Worm (Caenorhabditis elegans) whole organism, L1 larva: Measurements from ENCODE around the gene F44F4.9.

Experiments used
- C16A3.4 ChIP-seq: fragments of 150-350 bp; optimal IDR thresholded peaks from 2 replicates; lab custom pipeline; 2014; ENCODE audit warnings: missing biosample characterization, missing genetic modification characterization
- C34B4.2 ChIP-seq: sonication (generic microtip); optimal IDR thresholded peaks from 2 replicates; lab custom pipeline; 2017; ENCODE audit warnings: mild to moderate bottlenecking, missing genetic modification characterization, missing compliant biosample characterization
- Y116A8C.19 ChIP-seq: sonication (generic microtip); optimal IDR thresholded peaks from 2 replicates; lab custom pipeline; 2016; ENCODE audit warnings: missing compliant biosample characterization, missing genetic modification characterization, borderline replicate concordance
- aha-1 ChIP-seq: fragments of 150-350 bp; optimal IDR thresholded peaks from 2 replicates; lab custom pipeline; 2014; ENCODE audit warnings: missing biosample characterization, missing genetic modification characterization
- alr-1 ChIP-seq: fragments of 200-800 bp; sonication (Bioruptor generic); optimal IDR thresholded peaks from 2 replicates; lab custom pipeline; 2018; ENCODE audit warnings: borderline replicate concordance, mild to moderate bottlenecking, missing genetic modification characterization, missing compliant biosample characterization
- ama-1 ChIP-seq: fragments of 150-350 bp; optimal IDR thresholded peaks from 2 replicates; lab custom pipeline; 2014
- blmp-1 ChIP-seq: fragments of 150-350 bp; optimal IDR thresholded peaks from 2 replicates; lab custom pipeline; 2014; ENCODE audit warnings: missing biosample characterization, missing genetic modification characterization
- ceh-90 ChIP-seq: sonication (generic microtip); optimal IDR thresholded peaks from 2 replicates; lab custom pipeline; 2016; ENCODE audit warnings: missing genetic modification characterization, missing compliant biosample characterization
- dpl-1 ChIP-seq, 3 experiments: fragments of 150-350 bp in 2 of 3; sonication (generic microtip) in 1 of 3; optimal IDR thresholded peaks; 2 replicates each; lab custom pipeline; 2014 to 2017; ENCODE audit warnings: missing biosample characterization in 3 of 3, missing genetic modification characterization in 3 of 3, missing genetic modification reagents in 3 of 3
- efl-1 ChIP-seq, 4 experiments: fragments of 150-350 bp; optimal IDR thresholded peaks in 3 of 4; peaks in 1 of 4; 1 replicate in 1 of 4; 2 replicates in 3 of 4; lab custom pipeline; 2014; ENCODE audit warnings: missing biosample characterization in 2 of 4, missing genetic modification characterization in 2 of 4, missing genetic modification reagents in 2 of 4
- egl-13 ChIP-seq: sonication (generic microtip); optimal IDR thresholded peaks from 2 replicates; lab custom pipeline; 2016; ENCODE audit warnings: missing genotype, missing genetic modification reagents, missing genetic modification characterization, missing compliant biosample characterization
- egl-27 ChIP-seq, 2 experiments: fragments of 150-350 bp in 1 of 2; sonication (generic microtip); optimal IDR thresholded peaks; 3 replicates each; lab custom pipeline; 2017 to 2018; ENCODE audit warnings: missing biosample characterization in 2 of 2, missing genetic modification characterization in 2 of 2, missing genetic modification reagents in 2 of 2
- elt-2 ChIP-seq: sonication (generic microtip); optimal IDR thresholded peaks from 2 replicates; lab custom pipeline; 2016; ENCODE audit warnings: missing genetic modification characterization, mild to moderate bottlenecking, inconsistent platforms, missing compliant biosample characterization, missing genetic modification reagents
- elt-3 ChIP-seq, 6 experiments: fragments of 150-350 bp in 1 of 6; sonication (generic microtip); optimal IDR thresholded peaks; 2 replicates each; lab custom pipeline; 2017 to 2018; ENCODE audit warnings: missing biosample characterization in 6 of 6, missing genetic modification characterization in 6 of 6, inconsistent platforms in 1 of 6
- fkh-10 ChIP-seq: sonication (generic microtip); optimal IDR thresholded peaks from 2 replicates; lab custom pipeline; 2017; ENCODE audit warnings: missing biosample characterization, missing genetic modification reagents, missing genetic modification characterization
- fos-1 ChIP-seq: fragments of 150-350 bp; optimal IDR thresholded peaks from 2 replicates; lab custom pipeline; 2014; ENCODE audit warnings: missing biosample characterization, missing genetic modification characterization
- grh-1 ChIP-seq: fragments of 200-800 bp; sonication (Bioruptor generic); IDR thresholded peaks from 2 replicates; pipeline ENCODE4 v1.3.6; 2022; ENCODE audit warnings: missing genetic modification reagents, missing genetic modification characterization, missing compliant biosample characterization
- hlh-4 ChIP-seq: sonication (generic microtip); optimal IDR thresholded peaks from 2 replicates; lab custom pipeline; 2016; ENCODE audit warnings: mild to moderate bottlenecking, missing genetic modification characterization, missing compliant biosample characterization
- irx-1 ChIP-seq: sonication (generic microtip); optimal IDR thresholded peaks from 2 replicates; lab custom pipeline; 2016; ENCODE audit warnings: missing genetic modification characterization, missing compliant biosample characterization
- jun-1 ChIP-seq: fragments of 150-350 bp; optimal IDR thresholded peaks from 2 replicates; lab custom pipeline; 2014; ENCODE audit warnings: missing biosample characterization, missing genetic modification reagents, missing genetic modification characterization
- lin-14 ChIP-seq: fragments of 200-800 bp; sonication (Bioruptor generic); optimal IDR thresholded peaks from 2 replicates; lab custom pipeline; 2018; ENCODE audit warnings: mild to moderate bottlenecking, missing genetic modification characterization, moderate library complexity, missing compliant biosample characterization
- lin-35 ChIP-seq, 2 experiments: fragments of 150-350 bp; optimal IDR thresholded peaks; 2 replicates each; lab custom pipeline; 2014; ENCODE audit warnings: missing biosample characterization in 2 of 2, missing genetic modification characterization in 2 of 2, missing genetic modification reagents in 2 of 2
- lin-39 ChIP-seq: fragments of 150-350 bp; optimal IDR thresholded peaks from 2 replicates; lab custom pipeline; 2014; ENCODE audit warnings: missing biosample characterization, missing genetic modification reagents, missing genetic modification characterization
- lsy-2 ChIP-seq, 2 experiments: fragments of 150-350 bp; optimal IDR thresholded peaks; 2 replicates each; lab custom pipeline; 2014; ENCODE audit warnings: missing biosample characterization in 2 of 2, missing genetic modification characterization in 2 of 2
- mef-2 ChIP-seq: fragments of 150-350 bp; optimal IDR thresholded peaks from 2 replicates; lab custom pipeline; 2014; ENCODE audit warnings: missing biosample characterization, missing genetic modification characterization
- mep-1 ChIP-seq: fragments of 150-350 bp; optimal IDR thresholded peaks from 2 replicates; lab custom pipeline; 2014; ENCODE audit warnings: missing biosample characterization, missing genetic modification characterization
- nhr-11 ChIP-seq: fragments of 150-350 bp; optimal IDR thresholded peaks from 2 replicates; lab custom pipeline; 2014; ENCODE audit warnings: missing biosample characterization, missing genetic modification characterization
- nhr-12 ChIP-seq: sonication (generic microtip); optimal IDR thresholded peaks from 2 replicates; lab custom pipeline; 2017; ENCODE audit warnings: missing biosample characterization, missing genetic modification characterization
- nhr-19 ChIP-seq: fragments of 200-800 bp; sonication (Bioruptor generic); conservative IDR thresholded peaks from 2 replicates; pipeline ENCODE4 v1.3.6; 2022; ENCODE audit warnings: missing genetic modification characterization, missing compliant biosample characterization
- nhr-237 ChIP-seq: fragments of 150-350 bp; optimal IDR thresholded peaks from 2 replicates; lab custom pipeline; 2014; ENCODE audit warnings: missing biosample characterization, missing genetic modification characterization
- nhr-47 ChIP-seq: sonication (generic microtip); optimal IDR thresholded peaks from 2 replicates; lab custom pipeline; 2016; ENCODE audit warnings: mild to moderate bottlenecking, missing genetic modification characterization, moderate library complexity, missing compliant biosample characterization
- nhr-71 ChIP-seq: sonication (generic microtip); optimal IDR thresholded peaks from 2 replicates; lab custom pipeline; 2016; ENCODE audit warnings: mild to moderate bottlenecking, missing genetic modification characterization, moderate library complexity, missing compliant biosample characterization
- nhr-84 ChIP-seq: sonication (generic microtip); optimal IDR thresholded peaks from 2 replicates; lab custom pipeline; 2017; ENCODE audit warnings: missing biosample characterization, missing genetic modification characterization
- nhr-85 ChIP-seq: sonication (generic microtip); peaks from one replicate; lab custom pipeline; 2016; ENCODE audit warnings: missing genetic modification characterization, inconsistent platforms, missing compliant biosample characterization
- pax-3 ChIP-seq: fragments of 200-800 bp; sonication (Bioruptor generic); optimal IDR thresholded peaks from 2 replicates; lab custom pipeline; 2018; ENCODE audit warnings: mild to moderate bottlenecking, missing genetic modification characterization, moderate library complexity, missing compliant biosample characterization
- snu-23 ChIP-seq: sonication (generic microtip); optimal IDR thresholded peaks from 2 replicates; lab custom pipeline; 2016; ENCODE audit warnings: missing genetic modification characterization, missing compliant biosample characterization
- swsn-7 ChIP-seq: sonication (generic microtip); optimal IDR thresholded peaks from 2 replicates; lab custom pipeline; 2016; ENCODE audit warnings: missing genetic modification characterization, missing compliant biosample characterization
- tbx-2 ChIP-seq: sonication (generic microtip); optimal IDR thresholded peaks from 2 replicates; lab custom pipeline; 2016; ENCODE audit warnings: missing genetic modification characterization, missing compliant biosample characterization
- unc-130 ChIP-seq: fragments of 150-350 bp; optimal IDR thresholded peaks from 2 replicates; lab custom pipeline; 2017; ENCODE audit warnings: missing biosample characterization, missing genetic modification characterization, inconsistent platforms
- unc-86 ChIP-seq: sonication (generic microtip); optimal IDR thresholded peaks from 2 replicates; lab custom pipeline; 2016; ENCODE audit warnings: missing genetic modification characterization, missing compliant biosample characterization
- unc-98 ChIP-seq: fragments of 200-800 bp; sonication (Bioruptor generic); IDR thresholded peaks from 2 replicates; pipeline ENCODE4 v1.3.6; 2022; ENCODE audit warnings: missing genetic modification characterization, missing compliant biosample characterization
- vab-15 ChIP-seq: sonication (generic microtip); optimal IDR thresholded peaks from 2 replicates; lab custom pipeline; 2017; ENCODE audit warnings: missing genotype, mild to moderate bottlenecking, missing genetic modification characterization, missing compliant biosample characterization
- ztf-4 ChIP-seq: fragments of 150-350 bp; optimal IDR thresholded peaks from 2 replicates; lab custom pipeline; 2014; ENCODE audit warnings: missing biosample characterization, missing genetic modification characterization

F44F4.9 gene

DNA sequence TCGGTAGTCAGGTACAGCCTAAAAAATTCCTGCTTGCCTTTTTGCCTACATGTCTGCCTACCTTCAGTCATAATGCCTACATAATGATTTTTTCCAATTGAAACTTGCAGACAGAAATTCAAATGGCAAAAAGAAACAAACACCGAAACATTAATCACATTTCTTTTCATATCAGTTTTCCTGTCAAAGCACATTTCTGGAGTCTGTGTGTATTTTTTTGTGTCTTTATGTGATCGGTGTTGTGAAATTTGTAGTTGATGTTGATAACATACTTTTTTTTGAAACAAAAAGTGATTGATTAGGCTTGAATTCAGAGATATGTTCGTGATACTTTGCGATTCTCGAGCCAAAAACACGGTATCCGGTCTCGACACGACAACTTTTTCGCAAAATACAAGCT, 33.8 kb upstream of the F44F4.9 start:
- TF ChIP-seq lin-35 (GFP tag; optimal IDR thresholded peaks at IDR 0.05; lab: Kevin White, UChicago), result peak in 1 of 2 experiments; percentile 2
- peak; percentile 20 for TF ChIP-seq elt-2
- TF ChIP-seq fos-1 (tag; lab: Kevin White, UChicago), result no peak

DNA sequence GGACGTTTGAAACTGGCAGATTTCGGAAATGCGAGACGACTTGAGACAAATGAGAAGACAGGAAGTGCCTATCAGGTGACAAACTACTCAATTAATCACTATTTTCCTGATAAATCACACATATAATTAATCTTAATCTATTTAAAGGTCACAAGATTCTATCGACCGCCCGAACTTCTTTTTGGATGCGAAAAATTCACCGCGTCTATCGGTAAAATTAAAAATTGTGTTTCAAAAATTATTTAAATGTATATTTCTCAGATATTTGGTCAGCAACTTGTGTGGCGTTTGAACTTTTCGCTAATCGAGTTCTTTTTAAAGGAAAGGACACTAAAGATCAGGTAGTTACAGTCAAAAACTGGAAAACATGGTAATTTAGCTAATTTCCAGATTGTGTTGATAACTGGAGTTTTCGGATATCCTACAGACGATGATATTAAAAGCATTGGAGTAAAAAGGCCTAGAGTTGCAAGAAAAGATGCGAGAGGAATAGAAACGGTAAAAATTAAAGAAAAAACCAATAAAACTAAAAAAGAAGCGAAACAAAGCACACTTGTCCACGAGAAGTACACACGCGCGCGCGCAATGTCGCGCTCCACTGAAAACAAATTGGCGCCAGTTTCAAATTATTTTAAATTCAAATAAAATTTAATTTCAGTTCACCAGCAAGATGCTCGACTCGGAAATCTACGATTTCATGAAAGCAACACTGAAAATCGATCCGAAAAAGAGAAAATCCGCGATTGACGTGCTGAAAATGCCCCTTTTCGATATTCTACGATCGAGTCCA, 32.8 kb upstream of the F44F4.9 start:
- TF ChIP-seq blmp-1 (tag; lab: Kevin White, UChicago), result peak; percentile 14
- TF ChIP-seq lin-39 (tag; lab: Kevin White, UChicago), result peak; percentile 49
- peak; percentile 27 for TF ChIP-seq lin-14 (GFP tag; lab: Kevin White, UChicago)
- no peak for TF ChIP-seq Y116A8C.19 (tag; lab: Kevin White, UChicago)
- TF ChIP-seq efl-1 (optimal IDR thresholded peaks at IDR 0.05; lab: Kevin White, UChicago), result peak; percentile 54 to 82
- TF ChIP-seq efl-1 (GFP tag; optimal IDR thresholded peaks at IDR 0.05 in 1 of 2; lab: Kevin White, UChicago), result peak; percentile 66 to 84
- peak; percentile 73 for TF ChIP-seq nhr-85 (tag; lab: Kevin White, UChicago)
- TF ChIP-seq lin-35 (GFP tag; optimal IDR thresholded peaks at IDR 0.05; lab: Kevin White, UChicago), result peak; percentile 15 to 64
- peak; percentile 20 for TF ChIP-seq nhr-71 (tag; lab: Kevin White, UChicago)
- no peak for TF ChIP-seq nhr-237
- TF ChIP-seq alr-1 (tag; lab: Kevin White, UChicago), result no peak
- TF ChIP-seq dpl-1 (GFP tag; optimal IDR thresholded peaks at IDR 0.05; lab: Kevin White, UChicago), result peak in 2 of 3 experiments; percentile 34 to 65

ce11 chrII:10947317-10947716, 31.7 kb upstream of the F44F4.9 start, which contains the start of the genes tceb-3 and gskl-1:
Gene tceb-3 (minus strand): TSS chrII:10947417.
Gene gskl-1 (plus strand): TSS chrII:10947559.
- TF ChIP-seq nhr-85 (tag; lab: Kevin White, UChicago) (no peak), hlh-4 (tag; lab: Kevin White, UChicago) (no peak), ama-1 (no peak), ztf-4 (tag; lab: Kevin White, UChicago) (no peak), jun-1 (no peak)
- TF ChIP-seq, all 84 proteins: peak for 0

DNA sequence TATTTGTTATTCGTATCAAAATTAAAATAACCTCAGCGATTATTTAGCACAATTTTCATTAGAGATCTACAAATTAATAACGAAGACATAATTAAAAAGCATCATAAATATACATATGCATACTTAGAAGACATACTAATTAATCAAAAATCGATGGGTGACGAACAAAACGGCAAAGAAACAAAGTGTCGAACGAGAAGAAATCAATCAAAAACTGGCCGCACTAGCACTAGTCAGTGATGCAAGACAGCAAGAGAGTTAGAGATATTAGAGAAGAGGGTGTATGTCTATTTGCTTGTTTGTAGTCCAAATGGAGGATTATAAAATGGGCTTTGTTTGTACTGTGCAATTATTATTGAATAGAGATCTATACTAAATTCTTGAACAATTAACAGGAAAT, 31.2 kb upstream of the F44F4.9 start:
- TF ChIP-seq nhr-84 (tag; lab: Kevin White, UChicago) (no peak), unc-86 (tag; lab: Kevin White, UChicago) (no peak), pax-3 (no peak), nhr-85 (tag; lab: Kevin White, UChicago) (no peak), fkh-10 (GFP tag; lab: Kevin White, UChicago) (no peak), elt-3 (tag; optimal IDR thresholded peaks at IDR 0.05; lab: Kevin White, UChicago) (peak in 1 of 6 experiments; percentile 4), efl-1 (optimal IDR thresholded peaks at IDR 0.05; lab: Kevin White, UChicago) (peak in 1 of 2 experiments; percentile 11), efl-1 (GFP tag; optimal IDR thresholded peaks at IDR 0.05 in 1 of 2; lab: Kevin White, UChicago) (peak; percentile 6 to 83), unc-98 (GFP tag; lab: Robert Waterston, UW) (no peak), egl-13 (tag; lab: Kevin White, UChicago) (no peak), nhr-47 (tag; lab: Kevin White, UChicago) (peak; percentile 9), nhr-12 (tag; lab: Kevin White, UChicago) (no peak), ama-1 (no peak), C16A3.4 (no peak), nhr-11 (no peak), lin-39 (tag; lab: Kevin White, UChicago) (no peak), dpl-1 (GFP tag; optimal IDR thresholded peaks at IDR 0.05; lab: Kevin White, UChicago) (peak in 1 of 3 experiments; percentile 5), egl-27 (tag; optimal IDR thresholded peaks at IDR 0.05; lab: Kevin White, UChicago) (no peak), lin-35 (GFP tag; optimal IDR thresholded peaks at IDR 0.05; lab: Kevin White, UChicago) (peak in 1 of 2 experiments; percentile 7), aha-1 (no peak), tbx-2 (peak; percentile 31), elt-2 (no peak), grh-1 (GFP tag; lab: Robert Waterston, UW) (no peak), snu-23 (GFP tag; lab: Kevin White, UChicago) (peak; percentile 31), lsy-2 (tag; optimal IDR thresholded peaks at IDR 0.05; lab: Kevin White, UChicago) (peak in 1 of 2 experiments; percentile 29), swsn-7 (tag; lab: Kevin White, UChicago) (no peak), C34B4.2 (no peak), nhr-19 (GFP tag; lab: Robert Waterston, UW) (no peak), blmp-1 (tag; lab: Kevin White, UChicago) (peak; percentile 45), mep-1 (tag; lab: Kevin White, UChicago) (peak; percentile 30), unc-130 (tag; lab: Kevin White, UChicago) (no peak), nhr-237 (no peak), irx-1 (no peak), vab-15 (no peak), lin-14 (GFP tag; lab: Kevin White, UChicago) (peak; percentile 79), mef-2 (tag; lab: Kevin White, UChicago) (no peak), ceh-90 (tag; lab: Kevin White, UChicago) (no peak)
